Worm (Caenorhabditis elegans) whole organism, L1 larva: ENCODE measurements around the gene srh-55.

Source experiments
- C04F5.9 ChIP-seq: sonication (generic microtip); optimal IDR thresholded peaks from 2 replicates; lab custom pipeline; 2016; ENCODE audit warnings: missing genetic modification characterization, missing compliant biosample characterization
- C16A3.4 ChIP-seq: fragments of 150-350 bp; optimal IDR thresholded peaks from 2 replicates; lab custom pipeline; 2014; ENCODE audit warnings: missing biosample characterization, missing genetic modification characterization
- C34B4.2 ChIP-seq: sonication (generic microtip); optimal IDR thresholded peaks from 2 replicates; lab custom pipeline; 2017; ENCODE audit warnings: mild to moderate bottlenecking, missing genetic modification characterization, missing compliant biosample characterization
- aha-1 ChIP-seq: fragments of 150-350 bp; optimal IDR thresholded peaks from 2 replicates; lab custom pipeline; 2014; ENCODE audit warnings: missing biosample characterization, missing genetic modification characterization
- aly-2 ChIP-seq: fragments of 150-350 bp; optimal IDR thresholded peaks from 2 replicates; lab custom pipeline; 2014; ENCODE audit warnings: missing biosample characterization, missing genetic modification characterization
- ama-1 ChIP-seq: fragments of 150-350 bp; optimal IDR thresholded peaks from 2 replicates; lab custom pipeline; 2014
- blmp-1 ChIP-seq: fragments of 150-350 bp; optimal IDR thresholded peaks from 2 replicates; lab custom pipeline; 2014; ENCODE audit warnings: missing biosample characterization, missing genetic modification characterization
- ceh-63 ChIP-seq: fragments of 200-800 bp; sonication (Bioruptor generic); optimal IDR thresholded peaks from 2 replicates; lab custom pipeline; 2018; ENCODE audit warnings: mild to moderate bottlenecking, missing genetic modification characterization, missing compliant biosample characterization
- ceh-82 ChIP-seq, 3 experiments: fragments of 150-350 bp in 1 of 3; sonication (generic microtip) in 2 of 3; optimal IDR thresholded peaks; 2 replicates each; lab custom pipeline; 2014 to 2017; ENCODE audit warnings: missing biosample characterization in 3 of 3, missing genetic modification characterization in 3 of 3
- ceh-88 ChIP-seq: fragments of 200-800 bp; sonication (Bioruptor generic); IDR thresholded peaks from 2 replicates; pipeline ENCODE4 v1.3.6; 2022; ENCODE audit warnings: missing genetic modification characterization, missing compliant biosample characterization
- ces-1 ChIP-seq: fragments of 150-350 bp; optimal IDR thresholded peaks from 2 replicates; lab custom pipeline; 2014; ENCODE audit warnings: missing biosample characterization, missing genetic modification reagents, missing genetic modification characterization
- dsc-1 ChIP-seq: sonication (generic microtip); optimal IDR thresholded peaks from 2 replicates; lab custom pipeline; 2016; ENCODE audit warnings: mild to moderate bottlenecking, missing genetic modification characterization, missing compliant biosample characterization
- efl-1 ChIP-seq, 4 experiments: fragments of 150-350 bp; optimal IDR thresholded peaks in 3 of 4; peaks in 1 of 4; 1 replicate in 1 of 4; 2 replicates in 3 of 4; lab custom pipeline; 2014; ENCODE audit warnings: missing biosample characterization in 2 of 4, missing genetic modification characterization in 2 of 4, missing genetic modification reagents in 2 of 4
- egl-27 ChIP-seq, 2 experiments: fragments of 150-350 bp in 1 of 2; sonication (generic microtip); optimal IDR thresholded peaks; 3 replicates each; lab custom pipeline; 2017 to 2018; ENCODE audit warnings: missing biosample characterization in 2 of 2, missing genetic modification characterization in 2 of 2, missing genetic modification reagents in 2 of 2
- elt-2 ChIP-seq: sonication (generic microtip); optimal IDR thresholded peaks from 2 replicates; lab custom pipeline; 2016; ENCODE audit warnings: missing genetic modification characterization, mild to moderate bottlenecking, inconsistent platforms, missing compliant biosample characterization, missing genetic modification reagents
- fkh-10 ChIP-seq: sonication (generic microtip); optimal IDR thresholded peaks from 2 replicates; lab custom pipeline; 2017; ENCODE audit warnings: missing biosample characterization, missing genetic modification reagents, missing genetic modification characterization
- fkh-4 ChIP-seq: sonication (generic microtip); optimal IDR thresholded peaks from 2 replicates; lab custom pipeline; 2016; ENCODE audit warnings: missing compliant biosample characterization, missing genetic modification characterization, borderline replicate concordance
- fkh-8 ChIP-seq: sonication (generic microtip); optimal IDR thresholded peaks from 2 replicates; lab custom pipeline; 2016; ENCODE audit warnings: mild to moderate bottlenecking, missing genetic modification characterization, missing compliant biosample characterization
- grh-1 ChIP-seq: fragments of 200-800 bp; sonication (Bioruptor generic); IDR thresholded peaks from 2 replicates; pipeline ENCODE4 v1.3.6; 2022; ENCODE audit warnings: missing genetic modification reagents, missing genetic modification characterization, missing compliant biosample characterization
- hlh-17 ChIP-seq: fragments of 200-800 bp; sonication (Bioruptor generic); optimal IDR thresholded peaks from 2 replicates; lab custom pipeline; 2018; ENCODE audit warnings: missing genetic modification characterization, mild to moderate bottlenecking, missing compliant biosample characterization, moderate library complexity, borderline replicate concordance
- hlh-4 ChIP-seq: sonication (generic microtip); optimal IDR thresholded peaks from 2 replicates; lab custom pipeline; 2016; ENCODE audit warnings: mild to moderate bottlenecking, missing genetic modification characterization, missing compliant biosample characterization
- irx-1 ChIP-seq: sonication (generic microtip); optimal IDR thresholded peaks from 2 replicates; lab custom pipeline; 2016; ENCODE audit warnings: missing genetic modification characterization, missing compliant biosample characterization
- jun-1 ChIP-seq: fragments of 150-350 bp; optimal IDR thresholded peaks from 2 replicates; lab custom pipeline; 2014; ENCODE audit warnings: missing biosample characterization, missing genetic modification reagents, missing genetic modification characterization
- lin-15B ChIP-seq: fragments of 150-350 bp; sonication (generic microtip); optimal IDR thresholded peaks from 3 replicates; lab custom pipeline; 2014; ENCODE audit warnings: missing biosample characterization, missing genetic modification characterization
- lin-35 ChIP-seq, 2 experiments: fragments of 150-350 bp; optimal IDR thresholded peaks; 2 replicates each; lab custom pipeline; 2014; ENCODE audit warnings: missing biosample characterization in 2 of 2, missing genetic modification characterization in 2 of 2, missing genetic modification reagents in 2 of 2
- mdl-1 ChIP-seq, 2 experiments: fragments of 150-350 bp; optimal IDR thresholded peaks; 2 replicates each; lab custom pipeline; 2014 to 2017; ENCODE audit warnings: missing biosample characterization in 2 of 2, missing genetic modification characterization in 2 of 2, inconsistent platforms in 1 of 2
- mef-2 ChIP-seq: fragments of 150-350 bp; optimal IDR thresholded peaks from 2 replicates; lab custom pipeline; 2014; ENCODE audit warnings: missing biosample characterization, missing genetic modification characterization
- nhr-20 ChIP-seq: sonication (generic microtip); optimal IDR thresholded peaks from 2 replicates; lab custom pipeline; 2016; ENCODE audit warnings: mild to moderate bottlenecking, missing genetic modification characterization, missing compliant biosample characterization
- nhr-47 ChIP-seq: sonication (generic microtip); optimal IDR thresholded peaks from 2 replicates; lab custom pipeline; 2016; ENCODE audit warnings: mild to moderate bottlenecking, missing genetic modification characterization, moderate library complexity, missing compliant biosample characterization
- nhr-76 ChIP-seq: sonication (generic microtip); optimal IDR thresholded peaks from 2 replicates; lab custom pipeline; 2017; ENCODE audit warnings: missing biosample characterization, missing genetic modification characterization
- nhr-77 ChIP-seq: fragments of 150-350 bp; optimal IDR thresholded peaks from 2 replicates; lab custom pipeline; 2014; ENCODE audit warnings: missing biosample characterization, missing genetic modification characterization
- nhr-84 ChIP-seq: sonication (generic microtip); optimal IDR thresholded peaks from 2 replicates; lab custom pipeline; 2017; ENCODE audit warnings: missing biosample characterization, missing genetic modification characterization
- pag-3 ChIP-seq: sonication (generic microtip); optimal IDR thresholded peaks from 2 replicates; lab custom pipeline; 2017; ENCODE audit warnings: missing genetic modification characterization, mild to moderate bottlenecking, missing compliant biosample characterization, antibody characterized with exemption, borderline replicate concordance; ENCODE audit not compliant: insufficient read depth
- snpc-4 ChIP-seq: fragments of 150-350 bp; optimal IDR thresholded peaks from 2 replicates; lab custom pipeline; 2014; ENCODE audit warnings: missing biosample characterization, missing genetic modification characterization
- snu-23 ChIP-seq: sonication (generic microtip); optimal IDR thresholded peaks from 2 replicates; lab custom pipeline; 2016; ENCODE audit warnings: missing genetic modification characterization, missing compliant biosample characterization
- sox-4 ChIP-seq: sonication (generic microtip); optimal IDR thresholded peaks from 2 replicates; lab custom pipeline; 2016; ENCODE audit warnings: missing genetic modification characterization, missing compliant biosample characterization
- sptf-1 ChIP-seq: fragments of 150-350 bp; optimal IDR thresholded peaks from 2 replicates; lab custom pipeline; 2014; ENCODE audit warnings: missing biosample characterization, missing genetic modification characterization
- sup-37 ChIP-seq: fragments of 200-800 bp; sonication (Bioruptor generic); optimal IDR thresholded peaks from 2 replicates; lab custom pipeline; 2018; ENCODE audit warnings: mild to moderate bottlenecking, missing genetic modification characterization, missing compliant biosample characterization
- tbx-2 ChIP-seq: sonication (generic microtip); optimal IDR thresholded peaks from 2 replicates; lab custom pipeline; 2016; ENCODE audit warnings: missing genetic modification characterization, missing compliant biosample characterization
- unc-130 ChIP-seq: fragments of 150-350 bp; optimal IDR thresholded peaks from 2 replicates; lab custom pipeline; 2017; ENCODE audit warnings: missing biosample characterization, missing genetic modification characterization, inconsistent platforms
- unc-86 ChIP-seq: sonication (generic microtip); optimal IDR thresholded peaks from 2 replicates; lab custom pipeline; 2016; ENCODE audit warnings: missing genetic modification characterization, missing compliant biosample characterization
- unc-98 ChIP-seq: fragments of 200-800 bp; sonication (Bioruptor generic); IDR thresholded peaks from 2 replicates; pipeline ENCODE4 v1.3.6; 2022; ENCODE audit warnings: missing genetic modification characterization, missing compliant biosample characterization
- vab-15 ChIP-seq: sonication (generic microtip); optimal IDR thresholded peaks from 2 replicates; lab custom pipeline; 2017; ENCODE audit warnings: missing genotype, mild to moderate bottlenecking, missing genetic modification characterization, missing compliant biosample characterization
- xbp-1 ChIP-seq: sonication (generic microtip); optimal IDR thresholded peaks from 2 replicates; lab custom pipeline; 2016; ENCODE audit warnings: missing genetic modification characterization, missing compliant biosample characterization
- zag-1 ChIP-seq: fragments of 150-350 bp; optimal IDR thresholded peaks from 2 replicates; lab custom pipeline; 2014; ENCODE audit warnings: missing biosample characterization, missing genetic modification characterization
- zip-4 ChIP-seq: fragments of 200-800 bp; sonication (Bioruptor generic); optimal IDR thresholded peaks from 2 replicates; lab custom pipeline; 2018; ENCODE audit warnings: mild to moderate bottlenecking, missing genetic modification characterization, moderate library complexity, missing compliant biosample characterization
- ztf-11 ChIP-seq, 2 experiments: sonication (generic microtip); optimal IDR thresholded peaks; 2 replicates each; lab custom pipeline; 2016 to 2017; ENCODE audit warnings: missing genetic modification characterization in 2 of 2, missing biosample characterization in 1 of 2, missing compliant biosample characterization in 1 of 2
- ztf-4 ChIP-seq: fragments of 150-350 bp; optimal IDR thresholded peaks from 2 replicates; lab custom pipeline; 2014; ENCODE audit warnings: missing biosample characterization, missing genetic modification characterization

srh-55 gene

DNA sequence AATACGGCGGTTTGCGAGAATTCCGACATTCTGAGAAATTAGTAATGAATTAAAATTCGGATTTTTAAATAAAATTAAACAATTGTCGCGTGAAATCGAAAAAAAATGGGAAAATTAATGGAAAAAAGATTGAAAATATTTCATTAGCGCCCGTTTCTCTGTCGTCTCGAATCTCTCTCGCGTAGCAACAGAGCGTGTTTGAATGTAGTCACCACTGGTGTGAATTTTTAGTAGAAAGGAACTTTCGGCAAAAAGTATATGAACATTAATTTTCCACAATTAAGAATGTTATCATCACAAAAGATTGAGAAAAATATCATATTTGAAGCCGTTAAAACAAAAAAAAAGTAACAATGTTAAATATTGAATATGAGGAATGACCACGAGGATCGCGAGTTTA lies 16.6 kb upstream of the srh-55 start, which contains the start of gene aipl-1 (continued):
- TF ChIP-seq tbx-2 (tag; lab: Kevin White, UChicago): peak; percentile 70
- no peak for TF ChIP-seq zag-1
- TF ChIP-seq dsc-1 (tag; lab: Kevin White, UChicago): peak; percentile 36
- TF ChIP-seq snu-23 (GFP tag; lab: Kevin White, UChicago): peak; percentile 86
- TF ChIP-seq pag-3 (tag; lab: Kevin White, UChicago): no peak
- TF ChIP-seq nhr-76 (tag; lab: Kevin White, UChicago): no peak
- no peak for TF ChIP-seq hlh-17 (GFP tag; lab: Kevin White, UChicago)
- peak; percentile 78 for TF ChIP-seq nhr-20
- no peak for TF ChIP-seq C04F5.9 (tag; lab: Kevin White, UChicago)
- TF ChIP-seq lin-15B (tag; lab: Kevin White, UChicago): peak; percentile 94
- TF ChIP-seq ztf-11 (tag; optimal IDR thresholded peaks at IDR 0.05; lab: Kevin White, UChicago): peak in 1 of 2 experiments; percentile 67
- no peak for TF ChIP-seq egl-27 (tag; optimal IDR thresholded peaks at IDR 0.05; lab: Kevin White, UChicago)
- TF ChIP-seq mef-2 (tag; lab: Kevin White, UChicago): peak; percentile 43
- no peak for TF ChIP-seq C34B4.2 (tag; lab: Kevin White, UChicago)
- TF ChIP-seq ces-1 (GFP tag; lab: Kevin White, UChicago): no peak
- TF ChIP-seq fkh-8 (tag; lab: Kevin White, UChicago): peak; percentile 87
- TF ChIP-seq snpc-4 (tag; lab: Kevin White, UChicago): peak; percentile 68
- peak in 1 of 2 experiments; percentile 59 for TF ChIP-seq mdl-1 (tag; optimal IDR thresholded peaks at IDR 0.05; lab: Kevin White, UChicago)
- TF ChIP-seq unc-98 (GFP tag; lab: Robert Waterston, UW): no peak
- TF ChIP-seq hlh-4 (tag; lab: Kevin White, UChicago): no peak
- peak; percentile 13 for TF ChIP-seq irx-1 (tag; lab: Kevin White, UChicago)
- peak; percentile 95 for TF ChIP-seq blmp-1
- peak; percentile 94 for TF ChIP-seq C16A3.4
- peak; percentile 79 for TF ChIP-seq nhr-47 (tag; lab: Kevin White, UChicago)
- TF ChIP-seq ztf-4 (tag; lab: Kevin White, UChicago): no peak
- TF ChIP-seq zip-4 (GFP tag; lab: Kevin White, UChicago): no peak
- peak; percentile 14; the same call in 1 of the 2 replicates for TF ChIP-seq ceh-88 (GFP tag; lab: Robert Waterston, UW)
- TF ChIP-seq jun-1 (tag; lab: Kevin White, UChicago): peak; percentile 41
- 0 out of 2 replicates have a peak, but pooled peaks have one; percentile 11 for TF ChIP-seq grh-1 (GFP tag; lab: Robert Waterston, UW)
- no peak for TF ChIP-seq aly-2 (tag; lab: Kevin White, UChicago)
- TF ChIP-seq sup-37 (GFP tag; lab: Kevin White, UChicago): no peak

DNA sequence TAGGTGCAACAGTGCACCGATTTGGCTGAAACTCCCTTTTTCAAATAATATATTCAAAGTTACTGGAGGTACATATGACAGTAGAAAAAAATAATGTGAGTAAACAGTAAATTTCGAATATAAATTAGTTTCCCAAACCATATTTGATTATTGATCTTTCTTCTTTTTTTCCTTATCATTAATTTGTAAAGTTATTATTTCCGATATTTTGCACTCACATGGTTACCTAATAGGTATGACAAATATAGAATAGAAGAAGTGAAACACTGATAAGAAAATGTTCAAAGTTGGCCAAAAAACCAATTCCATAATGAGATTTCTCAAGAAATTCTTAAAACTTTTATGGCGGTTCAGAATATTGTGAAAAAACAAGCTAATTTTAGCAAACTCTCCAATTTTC lies 13.6 kb upstream of the srh-55 start:
- peak in 1 of 2 experiments; percentile 17 for TF ChIP-seq lin-35 (GFP tag; optimal IDR thresholded peaks at IDR 0.05; lab: Kevin White, UChicago)
- no peak for TF ChIP-seq fkh-4 (tag; lab: Kevin White, UChicago)
- peak; percentile 48 for TF ChIP-seq elt-2

DNA sequence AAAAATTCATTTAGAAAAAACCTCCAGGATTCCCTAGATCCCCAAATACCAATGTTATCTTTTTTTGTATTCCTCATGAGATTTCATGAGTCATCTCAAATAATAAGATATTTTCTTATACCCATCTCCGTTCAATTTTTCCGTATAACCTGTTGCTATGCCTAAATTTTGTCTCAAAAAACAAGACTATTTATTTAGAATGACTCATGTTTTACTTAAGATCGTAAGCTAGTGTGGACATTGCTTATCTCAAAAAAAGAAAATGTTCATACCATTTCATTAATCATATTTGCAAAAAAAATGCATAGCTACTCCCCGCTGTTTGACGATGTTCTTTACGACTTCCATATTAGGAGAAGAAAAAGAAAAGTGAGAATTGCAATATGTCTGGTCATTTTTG lies 13.1 kb upstream of the srh-55 start, which contains the start of gene K08F9.3:
TSS of gene K08F9.3 (plus strand) at position 301 of the 400 bp plus-strand sequence.
- TF ChIP-seq ceh-63 (GFP tag; lab: Kevin White, UChicago) (no peak), nhr-84 (no peak), xbp-1 (tag; lab: Kevin White, UChicago) (no peak), vab-15 (no peak), nhr-77 (tag; lab: Kevin White, UChicago) (no peak), unc-130 (tag; lab: Kevin White, UChicago) (no peak), ama-1 (lab: Kevin White, UChicago) (no peak), aha-1 (tag; lab: Kevin White, UChicago) (no peak), fkh-10 (no peak), ceh-82 (tag; optimal IDR thresholded peaks at IDR 0.05; lab: Kevin White, UChicago) (no peak), efl-1 (optimal IDR thresholded peaks at IDR 0.05; lab: Kevin White, UChicago) (no peak), efl-1 (GFP tag; optimal IDR thresholded peaks at IDR 0.05 in 1 of 2; lab: Kevin White, UChicago) (no peak), sptf-1 (no peak), sox-4 (no peak), unc-86 (tag; lab: Kevin White, UChicago) (no peak)
